Worm (Caenorhabditis elegans) whole organism, L2 larva: Measurements from ENCODE around the gene elc-2.
"Not testable (repeated sequence)": the region's sequence is repeated elsewhere in the genome, so short reads cannot be mapped to it uniquely, and the experiment has no call there.

Experiments
- R02D3.7 ChIP-seq: fragments of 150-350 bp; optimal IDR thresholded peaks from 2 replicates; lab custom pipeline; 2014; ENCODE audit warnings: missing biosample characterization, missing genetic modification characterization
- Y55F3AM.14 ChIP-seq: fragments of 200-800 bp; sonication (Bioruptor generic); optimal IDR thresholded peaks from 2 replicates; lab custom pipeline; 2018; ENCODE audit warnings: mild to moderate bottlenecking, missing genetic modification characterization, missing compliant biosample characterization
- ZK546.5 ChIP-seq: sonication (generic microtip); optimal IDR thresholded peaks from 2 replicates; lab custom pipeline; 2017; ENCODE audit warnings: missing biosample characterization, missing genetic modification characterization
- aly-2 ChIP-seq: fragments of 150-350 bp; optimal IDR thresholded peaks from 2 replicates; lab custom pipeline; 2014; ENCODE audit warnings: missing biosample characterization, missing genetic modification characterization
- ama-1 ChIP-seq: fragments of 150-350 bp; optimal IDR thresholded peaks from 2 replicates; lab custom pipeline; 2018; ENCODE audit warnings: inconsistent platforms
- blmp-1 ChIP-seq: sonication (generic microtip); optimal IDR thresholded peaks from 2 replicates; lab custom pipeline; 2017; ENCODE audit warnings: missing genetic modification characterization, mild to moderate bottlenecking, missing compliant biosample characterization, antibody characterized with exemption, moderate library complexity; ENCODE audit not compliant: insufficient read depth
- ceh-16 ChIP-seq: fragments of 150-350 bp; optimal IDR thresholded peaks from 2 replicates; lab custom pipeline; 2014; ENCODE audit warnings: missing biosample characterization, missing genetic modification characterization
- ceh-82 ChIP-seq: fragments of 150-350 bp; optimal IDR thresholded peaks from 2 replicates; lab custom pipeline; 2014; ENCODE audit warnings: missing biosample characterization, missing genetic modification characterization
- crh-2 ChIP-seq: sonication (generic microtip); optimal IDR thresholded peaks from 2 replicates; lab custom pipeline; 2017; ENCODE audit warnings: missing biosample characterization, missing genetic modification characterization
- dmd-4 ChIP-seq: sonication (generic microtip); optimal IDR thresholded peaks from 2 replicates; lab custom pipeline; 2017; ENCODE audit warnings: missing biosample characterization, missing genetic modification characterization
- egl-27 ChIP-seq: sonication (generic microtip); optimal IDR thresholded peaks from 3 replicates; lab custom pipeline; 2017; ENCODE audit warnings: missing biosample characterization, missing genetic modification reagents, missing genetic modification characterization
- elt-1 ChIP-seq: fragments of 150-350 bp; optimal IDR thresholded peaks from 2 replicates; lab custom pipeline; 2014; ENCODE audit warnings: missing biosample characterization, missing genetic modification characterization
- gmeb-1 ChIP-seq: fragments of 150-350 bp; optimal IDR thresholded peaks from 2 replicates; lab custom pipeline; 2014; ENCODE audit warnings: missing biosample characterization, missing genetic modification characterization
- lin-39 ChIP-seq: fragments of 150-350 bp; optimal IDR thresholded peaks from 2 replicates; lab custom pipeline; 2014; ENCODE audit warnings: missing biosample characterization, missing genetic modification reagents, missing genetic modification characterization
- lsy-2 ChIP-seq, 2 experiments: fragments of 150-350 bp in 1 of 2; sonication (generic microtip) in 1 of 2; optimal IDR thresholded peaks; 2 replicates each; lab custom pipeline; 2014 to 2017; ENCODE audit warnings: missing biosample characterization in 2 of 2, missing genetic modification characterization in 2 of 2
- mab-5 ChIP-seq: fragments of 150-350 bp; optimal IDR thresholded peaks from 2 replicates; lab custom pipeline; 2014; ENCODE audit warnings: missing biosample characterization, missing genetic modification characterization
- mbf-1 ChIP-seq: sonication (generic microtip); optimal IDR thresholded peaks from 2 replicates; lab custom pipeline; 2017; ENCODE audit warnings: missing biosample characterization, missing genetic modification characterization
- mdl-1 ChIP-seq, 2 experiments: fragments of 150-350 bp in 1 of 2; sonication (generic microtip) in 1 of 2; optimal IDR thresholded peaks; 2 replicates each; lab custom pipeline; 2017; ENCODE audit warnings: missing biosample characterization in 2 of 2, missing genetic modification characterization in 2 of 2
- nhr-10 ChIP-seq: sonication (generic microtip); optimal IDR thresholded peaks from 2 replicates; lab custom pipeline; 2017; ENCODE audit warnings: missing biosample characterization, missing genetic modification characterization
- nhr-11 ChIP-seq: fragments of 150-350 bp; optimal IDR thresholded peaks from 2 replicates; lab custom pipeline; 2014; ENCODE audit warnings: missing biosample characterization, missing genetic modification characterization
- nhr-237 ChIP-seq: fragments of 150-350 bp; optimal IDR thresholded peaks from 2 replicates; lab custom pipeline; 2014; ENCODE audit warnings: missing biosample characterization, missing genetic modification characterization
- nhr-77 ChIP-seq: fragments of 150-350 bp; optimal IDR thresholded peaks from 2 replicates; lab custom pipeline; 2014; ENCODE audit warnings: missing biosample characterization, missing genetic modification characterization
- sem-4 ChIP-seq: fragments of 150-350 bp; optimal IDR thresholded peaks from 2 replicates; lab custom pipeline; 2014; ENCODE audit warnings: missing biosample characterization, missing genetic modification reagents, missing genetic modification characterization
- skn-1 ChIP-seq: sonication (generic microtip); optimal IDR thresholded peaks from 2 replicates; lab custom pipeline; 2017; ENCODE audit warnings: missing biosample characterization, missing genetic modification characterization
- sma-3 ChIP-seq: sonication (generic microtip); optimal IDR thresholded peaks from 2 replicates; lab custom pipeline; 2016; ENCODE audit warnings: missing genetic modification reagents, missing genetic modification characterization, missing compliant biosample characterization
- sma-9 ChIP-seq, 2 experiments: fragments of 150-350 bp in 1 of 2; sonication (generic microtip) in 1 of 2; optimal IDR thresholded peaks; 2 replicates each; lab custom pipeline; 2014 to 2016; ENCODE audit warnings: missing genetic modification characterization in 2 of 2, mild to moderate bottlenecking in 1 of 2, missing biosample characterization in 1 of 2, missing compliant biosample characterization in 1 of 2, missing genetic modification reagents in 1 of 2, moderate library complexity in 1 of 2
- unc-62 ChIP-seq: fragments of 150-350 bp; optimal IDR thresholded peaks from 2 replicates; lab custom pipeline; 2014; ENCODE audit warnings: missing biosample characterization, missing genetic modification reagents, missing genetic modification characterization
- ztf-1 ChIP-seq: fragments of 200-800 bp; sonication (Bioruptor generic); conservative IDR thresholded peaks from 2 replicates; pipeline ENCODE4 v1.3.6; 2022; ENCODE audit warnings: missing genetic modification characterization, missing compliant biosample characterization
- ztf-11 ChIP-seq: sonication (generic microtip); optimal IDR thresholded peaks from 2 replicates; lab custom pipeline; 2017; ENCODE audit warnings: missing biosample characterization, missing genetic modification characterization

The elc-2 gene

DNA sequence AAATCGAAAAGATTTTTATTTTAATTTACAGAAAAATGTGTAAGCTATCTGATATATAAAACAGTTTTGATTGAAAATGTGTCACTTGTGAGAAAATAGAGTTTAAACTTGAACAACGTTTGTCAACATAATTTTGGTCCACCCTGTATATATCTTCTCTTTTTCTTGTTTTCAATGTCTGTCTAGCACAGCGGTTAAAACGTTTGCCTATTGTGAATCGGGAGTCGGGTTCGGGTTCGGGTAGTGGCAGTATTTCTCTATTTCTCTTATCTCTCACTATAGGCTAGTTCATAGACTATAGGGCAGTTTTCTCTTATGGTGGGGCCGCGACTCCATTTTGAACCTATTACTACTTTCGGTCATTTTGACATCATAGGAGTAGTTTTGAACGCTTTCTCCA lies 13.2 kb upstream of the elc-2 start:
- TF ChIP-seq lsy-2 (tag; optimal IDR thresholded peaks at IDR 0.05; lab: Kevin White, UChicago) (no peak), mbf-1 (tag; lab: Kevin White, UChicago) (no peak), sma-3 (GFP tag; lab: Kevin White, UChicago) (no peak), Y55F3AM.14 (GFP tag; lab: Kevin White, UChicago) (no peak), ZK546.5 (tag; lab: Kevin White, UChicago) (no peak), R02D3.7 (tag; lab: Kevin White, UChicago) (no peak), skn-1 (tag; lab: Kevin White, UChicago) (no peak), crh-2 (tag; lab: Kevin White, UChicago) (no peak), ztf-1 (no peak), unc-62 (GFP tag; lab: Kevin White, UChicago) (no peak), dmd-4 (tag; lab: Kevin White, UChicago) (no peak)

DNA sequence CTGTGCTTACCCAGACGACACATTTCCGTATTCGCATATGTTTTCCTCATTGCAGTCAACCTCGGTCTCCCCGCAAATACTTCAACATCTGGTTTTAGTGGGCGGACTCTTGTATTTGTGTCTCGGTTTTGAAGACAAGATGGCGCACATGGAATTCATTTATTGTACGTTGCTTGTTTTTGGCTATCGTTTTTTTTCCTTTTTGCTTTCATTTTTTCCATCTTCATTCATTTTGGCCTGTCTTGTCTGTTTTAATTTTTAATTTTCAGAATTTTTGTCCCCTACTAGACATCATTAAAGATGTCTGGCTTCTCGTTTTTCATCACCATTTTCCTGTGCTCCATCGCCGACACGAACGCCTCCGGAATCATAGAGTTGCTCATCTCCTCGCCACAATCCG lies 8.7 kb upstream of the elc-2 start, which contains the start of gene arg-1:
Gene arg-1, plus strand, starts transcription at position 301 of the 400 bp plus-strand sequence.
- TF ChIP-seq R02D3.7 (tag; lab: Kevin White, UChicago) (no peak), aly-2 (no peak), ceh-16 (no peak), mbf-1 (tag; lab: Kevin White, UChicago) (no peak), sem-4 (no peak), mab-5 (tag; lab: Kevin White, UChicago) (no peak), lsy-2 (tag; optimal IDR thresholded peaks at IDR 0.05; lab: Kevin White, UChicago) (no peak), blmp-1 (tag; lab: Kevin White, UChicago) (no peak)

DNA sequence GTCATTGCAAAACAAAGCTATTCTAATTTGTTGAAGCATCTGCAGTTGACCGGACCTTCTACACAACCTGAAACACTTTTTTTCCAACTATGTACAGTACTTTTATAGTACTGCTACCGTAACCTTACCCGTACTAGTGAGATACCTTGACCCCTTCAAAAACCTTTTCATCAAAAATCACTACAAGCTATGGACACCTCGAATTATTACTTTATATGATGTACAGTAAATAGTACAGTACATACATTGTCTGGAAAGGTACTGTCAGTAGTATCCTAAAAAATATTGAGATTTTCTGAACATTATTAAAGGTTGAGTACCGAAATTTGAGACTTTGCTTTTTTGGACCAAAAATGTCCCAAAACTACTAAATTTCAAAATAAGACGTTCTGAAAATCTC lies 7.8 kb upstream of the elc-2 start:
- TF ChIP-seq ztf-11 (tag; lab: Kevin White, UChicago) (no peak), lsy-2 (tag; optimal IDR thresholded peaks at IDR 0.05; lab: Kevin White, UChicago) (no peak), mab-5 (tag; lab: Kevin White, UChicago) (no peak), egl-27 (no peak)

DNA sequence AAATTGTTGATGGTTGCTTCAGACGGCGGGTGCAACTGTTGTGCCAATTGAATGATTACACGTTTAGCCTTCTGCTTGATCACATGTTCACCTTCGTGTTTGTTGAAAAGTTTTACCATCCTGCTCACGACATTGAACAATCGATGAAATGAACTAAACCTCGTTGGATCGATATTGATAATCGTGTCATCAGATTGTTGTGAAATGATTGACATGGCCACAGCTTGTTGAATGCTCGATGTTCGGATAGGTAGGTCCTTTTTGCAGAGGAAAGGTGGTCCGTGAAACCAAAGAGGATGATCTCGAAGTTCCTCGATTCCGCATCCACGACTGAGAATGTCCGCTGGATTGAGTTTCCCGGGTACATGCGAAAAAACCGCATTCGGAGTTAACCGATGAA lies 8.3 kb downstream of the elc-2 start:
- TF ChIP-seq ceh-16 = no peak
- no peak for TF ChIP-seq crh-2 (tag; lab: Kevin White, UChicago)
- no peak for TF ChIP-seq ama-1 (lab: Kevin White, UChicago)
- no peak for TF ChIP-seq elt-1 (tag; lab: Kevin White, UChicago)
- TF ChIP-seq nhr-11 (tag; lab: Kevin White, UChicago) = no peak
- no peak for TF ChIP-seq ztf-11 (tag; lab: Kevin White, UChicago)
- TF ChIP-seq aly-2 = no peak
- no peak for TF ChIP-seq ztf-1
- no peak for TF ChIP-seq dmd-4 (tag; lab: Kevin White, UChicago)
- TF ChIP-seq mdl-1 (tag; optimal IDR thresholded peaks at IDR 0.05; lab: Kevin White, UChicago) = no peak
- no peak for TF ChIP-seq sma-9 (GFP tag; optimal IDR thresholded peaks at IDR 0.05; lab: Kevin White, UChicago)
- no peak for TF ChIP-seq sma-9 (tag; optimal IDR thresholded peaks at IDR 0.05; lab: Kevin White, UChicago)
- no peak for TF ChIP-seq mab-5 (tag; lab: Kevin White, UChicago)
- no peak for TF ChIP-seq skn-1 (tag; lab: Kevin White, UChicago)
- TF ChIP-seq ceh-82 = no peak
- TF ChIP-seq gmeb-1 (tag; lab: Kevin White, UChicago) = no peak
- no peak for TF ChIP-seq nhr-10 (tag; lab: Kevin White, UChicago)
- TF ChIP-seq lsy-2 (tag; optimal IDR thresholded peaks at IDR 0.05; lab: Kevin White, UChicago) = no peak
- no peak for TF ChIP-seq lin-39 (tag; lab: Kevin White, UChicago)
- no peak for TF ChIP-seq egl-27

DNA sequence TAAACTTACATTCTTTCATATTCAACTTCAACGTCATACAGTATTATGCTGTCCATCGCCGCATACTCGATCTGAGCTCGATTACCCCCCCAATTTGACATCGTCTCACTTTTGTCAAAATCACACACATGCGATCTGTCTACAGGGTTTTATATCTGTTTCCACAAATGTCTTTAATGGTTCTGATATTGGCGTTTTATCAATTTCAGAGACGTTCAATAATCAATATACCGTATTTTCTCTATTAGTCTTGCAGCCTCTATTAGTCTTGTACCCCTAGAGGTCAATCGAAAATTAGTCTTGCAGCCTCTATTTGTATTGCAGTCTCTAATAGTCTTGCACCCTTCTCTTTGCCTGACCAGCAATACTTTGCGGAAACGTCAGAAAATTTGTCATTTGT lies 29.4 kb downstream of the elc-2 start, which contains the start of gene Y75D11A.6:
Gene Y75D11A.6, minus strand, starts transcription at position 101 of the 400 bp plus-strand sequence.
- not testable (repeated sequence) for TF ChIP-seq unc-62 (GFP tag; lab: Kevin White, UChicago); nhr-77 (tag; lab: Kevin White, UChicago); dmd-4 (tag; lab: Kevin White, UChicago)
- TF ChIP-seq, all 48 proteins: peak for 0; not testable (repeated sequence) for 48

DNA sequence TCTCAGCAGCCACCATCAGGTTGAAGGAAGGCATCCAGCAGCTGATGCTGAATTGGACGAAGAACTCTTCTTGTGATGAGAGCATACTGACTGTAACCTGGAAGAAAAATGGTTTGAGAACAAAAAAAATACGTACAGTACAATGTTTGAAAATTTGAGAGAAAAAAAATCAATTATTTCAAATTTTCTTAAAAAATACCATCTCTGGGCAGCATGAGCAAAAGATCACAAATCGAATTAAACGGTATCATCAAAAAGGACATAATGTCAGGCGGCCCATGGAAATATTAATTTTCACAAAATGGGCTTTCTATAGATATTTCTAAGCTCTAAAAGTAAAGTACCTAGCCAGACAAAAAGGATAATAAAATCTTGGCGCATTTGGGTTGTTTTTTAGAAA lies 31.8 kb downstream of the elc-2 start, which contains the start of gene Y75D11A.3:
Gene Y75D11A.3, minus strand, starts transcription at position 101 of the 400 bp plus-strand sequence.
- TF ChIP-seq nhr-237, skn-1, nhr-10 (tag; lab: Kevin White, UChicago): not testable (repeated sequence)
